Fruit fly (Drosophila melanogaster) whole organism, wandering third instar larva: ENCODE results near the gene CG5199.

Source experiments
- Abd-B ChIP-seq: fragments of >200 bp; optimal IDR thresholded peaks from 2 replicates; lab custom pipeline; 2017; ENCODE audit warnings: missing biosample characterization, missing genetic modification characterization
- CG32264 ChIP-seq: fragments of 200-800 bp; sonication (Bioruptor generic); optimal IDR thresholded peaks from 2 replicates; lab custom pipeline; 2016; ENCODE audit warnings: missing biosample characterization, missing genetic modification characterization
- CG9705 ChIP-seq: fragments of 200-800 bp; sonication (Bioruptor generic); optimal IDR thresholded peaks from 2 replicates; lab custom pipeline; 2018; ENCODE audit warnings: missing biosample characterization, mild to moderate bottlenecking, missing genetic modification characterization
- CrebA ChIP-seq: fragments of 200-800 bp; sonication (Bioruptor generic); optimal IDR thresholded peaks from 2 replicates; lab custom pipeline; 2016; ENCODE audit warnings: missing biosample characterization, mild to moderate bottlenecking, missing genetic modification characterization, borderline replicate concordance
- Dfd ChIP-seq: fragments of >200 bp; optimal IDR thresholded peaks from 2 replicates; lab custom pipeline; 2017; ENCODE audit warnings: missing biosample characterization, missing genetic modification characterization
- Dif ChIP-seq: fragments of 200-275, 200-300 bp; sonication (Bioruptor generic); optimal IDR thresholded peaks from 2 replicates; lab custom pipeline; 2018; ENCODE audit warnings: missing biosample characterization, missing genetic modification characterization; ENCODE audit not compliant: partially characterized antibody
- GATAd ChIP-seq: sonication (Bioruptor generic); optimal IDR thresholded peaks from 2 replicates; lab custom pipeline; 2016; ENCODE audit warnings: missing biosample characterization, missing genetic modification characterization
- HLH106 ChIP-seq: fragments of 200-800 bp; optimal IDR thresholded peaks from 3 replicates; lab custom pipeline; 2019; ENCODE audit warnings: missing biosample characterization, mild to moderate bottlenecking, missing genetic modification characterization, moderate library complexity
- Hnf4 ChIP-seq: fragments of 200-800 bp; sonication (Bioruptor generic); optimal IDR thresholded peaks from 2 replicates; lab custom pipeline; 2016; ENCODE audit warnings: missing biosample characterization, mild to moderate bottlenecking, missing genetic modification characterization
- Hr78 ChIP-seq: fragments of >200 bp; optimal IDR thresholded peaks from 2 replicates; lab custom pipeline; 2017; ENCODE audit warnings: missing biosample characterization, missing genetic modification characterization
- Hr83 ChIP-seq: fragments of 200-300 bp; sonication (Bioruptor generic); optimal IDR thresholded peaks from 2 replicates; lab custom pipeline; 2016; ENCODE audit warnings: missing biosample characterization, mild to moderate bottlenecking, missing genetic modification characterization, moderate library complexity; ENCODE audit not compliant: poor library complexity, severe bottlenecking
- Jra ChIP-seq: sonication (Bioruptor generic); optimal IDR thresholded peaks from 2 replicates; lab custom pipeline; 2016; ENCODE audit warnings: missing biosample characterization, missing genetic modification characterization
- Myc ChIP-seq: fragments of >200 bp; optimal IDR thresholded peaks from 2 replicates; lab custom pipeline; 2017
- N ChIP-seq: fragments of >200 bp; optimal IDR thresholded peaks from 2 replicates; lab custom pipeline; 2018; ENCODE audit warnings: missing biosample characterization, missing external identifiers, missing genetic modification characterization
- OdsH ChIP-seq: fragments of 200-800 bp; sonication (Bioruptor generic); optimal IDR thresholded peaks from 2 replicates; lab custom pipeline; 2016; ENCODE audit warnings: missing biosample characterization, mild to moderate bottlenecking, missing genetic modification characterization
- Rel ChIP-seq, 2 experiments: fragments of 200-800 bp; sonication (Bioruptor generic) in 1 of 2; optimal IDR thresholded peaks; 2 replicates in 1 of 2; 3 replicates in 1 of 2; lab custom pipeline; 2016 to 2019; ENCODE audit warnings: mild to moderate bottlenecking in 2 of 2, missing biosample characterization in 2 of 2, missing genetic modification characterization in 2 of 2, moderate library complexity in 1 of 2
- Sp1 ChIP-seq: fragments of 200-800 bp; sonication (Bioruptor generic); optimal IDR thresholded peaks from 3 replicates; lab custom pipeline; 2019; ENCODE audit warnings: missing biosample characterization, mild to moderate bottlenecking, missing genetic modification characterization, moderate library complexity
- Vsx2 ChIP-seq: fragments of 200-300, 225-300 bp; sonication (Bioruptor generic); optimal IDR thresholded peaks from 2 replicates; lab custom pipeline; 2018; ENCODE audit warnings: missing biosample characterization, missing genetic modification characterization; ENCODE audit not compliant: partially characterized antibody
- br ChIP-seq: fragments of 200-800 bp; sonication (Bioruptor generic); optimal IDR thresholded peaks from 2 replicates; lab custom pipeline; 2016; ENCODE audit warnings: missing biosample characterization, missing genetic modification characterization
- brk ChIP-seq: fragments of 200-800 bp; sonication (Bioruptor generic); optimal IDR thresholded peaks from 2 replicates; lab custom pipeline; 2016; ENCODE audit warnings: missing biosample characterization, mild to moderate bottlenecking, missing genetic modification characterization
- dl ChIP-seq, 2 experiments: fragments of 175-275, 200-275 bp in 1 of 2; fragments of 200-275 bp in 1 of 2; sonication (Bioruptor generic); optimal IDR thresholded peaks; lab custom pipeline; 2018; ENCODE audit warnings: mild to moderate bottlenecking in 2 of 2, missing biosample characterization in 2 of 2, missing genetic modification characterization in 2 of 2, moderate library complexity in 2 of 2; ENCODE audit not compliant: partially characterized antibody in 2 of 2, insufficient read depth in 1 of 2
- dmrt93B ChIP-seq: fragments of 200-800 bp; sonication (Bioruptor generic); optimal IDR thresholded peaks from 2 replicates; lab custom pipeline; 2018; ENCODE audit warnings: missing biosample characterization, mild to moderate bottlenecking, missing genetic modification characterization
- dsf ChIP-seq: sonication (Bioruptor generic); optimal IDR thresholded peaks from 2 replicates; lab custom pipeline; 2016; ENCODE audit warnings: missing biosample characterization, missing genetic modification characterization, borderline replicate concordance
- ey ChIP-seq: fragments of 200-800 bp; sonication (Bioruptor generic); optimal IDR thresholded peaks from 2 replicates; lab custom pipeline; 2016; ENCODE audit warnings: missing biosample characterization, missing genetic modification characterization
- foxo ChIP-seq, 2 experiments: fragments of 200-800 bp; sonication (Bioruptor generic); optimal IDR thresholded peaks; 2 replicates in 1 of 2; 3 replicates in 1 of 2; lab custom pipeline; 2016 to 2017; ENCODE audit warnings: missing biosample characterization in 2 of 2, missing genetic modification characterization in 2 of 2
- fru ChIP-seq: fragments of 200-800 bp; sonication (Bioruptor generic); optimal IDR thresholded peaks from 3 replicates; lab custom pipeline; 2016; ENCODE audit warnings: missing biosample characterization, mild to moderate bottlenecking, missing genetic modification characterization
- h ChIP-seq: fragments of 200-800 bp; sonication (Bioruptor generic); optimal IDR thresholded peaks from 3 replicates; lab custom pipeline; 2016; ENCODE audit warnings: missing biosample characterization, mild to moderate bottlenecking, missing genetic modification characterization
- jim ChIP-seq: fragments of 175-275, 200-325 bp; sonication (Bioruptor generic); optimal IDR thresholded peaks from 2 replicates; lab custom pipeline; 2016; ENCODE audit warnings: missing biosample characterization, mild to moderate bottlenecking, missing genetic modification characterization
- lola ChIP-seq: fragments of >200 bp; optimal IDR thresholded peaks from 2 replicates; lab custom pipeline; 2017; ENCODE audit warnings: missing biosample characterization, missing genetic modification characterization
- pan ChIP-seq: fragments of >200 bp; optimal IDR thresholded peaks from 2 replicates; lab custom pipeline; 2017
- psq ChIP-seq: fragments of 200-800 bp; sonication (Bioruptor generic); optimal IDR thresholded peaks from 3 replicates; lab custom pipeline; 2017; ENCODE audit warnings: missing biosample characterization, mild to moderate bottlenecking, missing genetic modification characterization, moderate library complexity
- rgr ChIP-seq: fragments of 200-800 bp; sonication (Bioruptor generic); optimal IDR thresholded peaks from 3 replicates; lab custom pipeline; 2016; ENCODE audit warnings: missing biosample characterization, mild to moderate bottlenecking, missing genetic modification characterization
- sage ChIP-seq: fragments of 200-800 bp; sonication (Bioruptor generic); optimal IDR thresholded peaks from 2 replicates; lab custom pipeline; 2016; ENCODE audit warnings: missing biosample characterization, mild to moderate bottlenecking, missing genetic modification characterization
- sv ChIP-seq: fragments of 200-800 bp; sonication (Bioruptor generic); optimal IDR thresholded peaks from 3 replicates; lab custom pipeline; 2016; ENCODE audit warnings: missing biosample characterization, missing genetic modification characterization
- tai ChIP-seq: sonication (Bioruptor generic); optimal IDR thresholded peaks from 2 replicates; lab custom pipeline; 2016; ENCODE audit warnings: missing biosample characterization, missing genetic modification characterization
- usp ChIP-seq: fragments of >200 bp; optimal IDR thresholded peaks from 2 replicates; lab custom pipeline; 2017; ENCODE audit warnings: missing biosample characterization, missing genetic modification characterization
- woc ChIP-seq: sonication (Bioruptor generic); optimal IDR thresholded peaks from 2 replicates; lab custom pipeline; 2016; ENCODE audit warnings: missing biosample characterization, mild to moderate bottlenecking, missing genetic modification characterization

CG5199 gene

DNA sequence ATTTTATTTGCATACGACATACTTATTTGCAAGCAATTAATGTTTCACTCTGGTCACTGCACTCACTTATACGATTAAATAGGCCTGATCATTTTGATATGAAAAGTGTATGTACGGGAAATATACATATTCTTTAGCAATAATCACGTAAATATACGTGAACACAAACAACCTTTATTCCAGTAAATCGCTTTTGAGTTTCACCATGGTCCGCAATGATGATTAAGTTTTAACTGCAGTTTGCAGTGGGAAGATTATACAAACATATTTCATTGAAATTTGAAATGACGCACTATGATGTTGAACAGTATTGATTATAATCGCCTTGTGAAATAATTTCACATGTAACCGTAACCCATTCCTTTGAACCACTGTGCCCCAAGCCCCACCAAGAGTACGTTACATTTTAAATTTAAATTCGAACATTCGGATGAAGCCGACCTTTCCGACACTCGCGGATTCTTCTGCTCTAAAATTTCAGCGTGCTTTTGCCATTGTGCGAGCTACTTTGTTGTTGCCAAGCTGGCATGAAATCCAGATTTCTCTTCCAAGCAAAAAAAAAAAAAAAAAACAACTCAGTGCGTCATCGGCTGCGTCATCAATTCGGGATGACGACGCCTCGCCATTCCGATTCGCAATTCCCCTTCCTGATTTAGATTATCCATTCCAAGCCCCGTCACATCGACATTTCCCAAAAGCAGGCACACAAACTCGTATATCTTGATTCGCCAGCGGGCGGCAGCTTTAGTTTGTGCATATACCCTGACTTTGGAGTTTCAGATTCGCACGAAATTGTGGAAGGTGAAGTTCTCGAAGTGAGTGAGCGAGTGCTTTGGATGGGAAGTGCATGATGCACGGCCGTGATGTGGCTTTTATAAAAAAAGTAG lies 48.9 kb downstream of the CG5199 start:
- TF ChIP-seq br (GFP tag; lab: Kevin White, UChicago) (no peak), OdsH (GFP tag; lab: Kevin White, UChicago) (peak; percentile 2), sv (GFP tag; lab: Kevin White, UChicago) (no peak), Rel (GFP tag; optimal IDR thresholded peaks at IDR 0.05; lab: Kevin White, UChicago) (no peak), Rel (tag; optimal IDR thresholded peaks at IDR 0.05; lab: Kevin White, UChicago) (peak; percentile 16), jim (GFP tag; lab: Kevin White, UChicago) (no peak), N (GFP tag; lab: Kevin White, UChicago) (no peak), Sp1 (GFP tag; lab: Kevin White, UChicago) (peak; percentile 70), fru (peak; percentile 55), dmrt93B (peak; percentile 69), HLH106 (peak; percentile 70), CrebA (GFP tag; lab: Kevin White, UChicago) (peak; percentile 35), Abd-B (no peak), Myc (no peak), ey (peak; percentile 12), dl (GFP tag; optimal IDR thresholded peaks at IDR 0.05; lab: Kevin White, UChicago; ENCODE audit: insufficient read depth in 1 of 2, partially characterized antibody in 2 of 2) (no peak), pan (lab: Kevin White, UChicago) (no peak), tai (GFP tag; lab: Kevin White, UChicago) (no peak), Hnf4 (no peak), CG32264 (GFP tag; lab: Kevin White, UChicago) (no peak), rgr (GFP tag; lab: Kevin White, UChicago) (peak; percentile 20), dsf (GFP tag; lab: Kevin White, UChicago) (no peak), Vsx2 (GFP tag; lab: Kevin White, UChicago) (peak; percentile 57), Dif (GFP tag; lab: Kevin White, UChicago) (peak; percentile 27), woc (peak; percentile 52), GATAd (no peak), usp (GFP tag; lab: Kevin White, UChicago) (no peak), brk (GFP tag; lab: Kevin White, UChicago) (no peak), Jra (GFP tag; lab: Kevin White, UChicago) (peak; percentile 60), h (GFP tag; lab: Kevin White, UChicago) (peak; percentile 50), CG9705 (GFP tag; lab: Kevin White, UChicago) (peak; percentile 54), Hr78 (no peak), Dfd (GFP tag; lab: Kevin White, UChicago) (no peak), sage (GFP tag; lab: Kevin White, UChicago) (no peak), psq (GFP tag; lab: Kevin White, UChicago) (peak; percentile 59), Hr83 (peak; percentile 9), foxo (GFP tag; optimal IDR thresholded peaks at IDR 0.05; lab: Kevin White, UChicago) (peak in 1 of 2 experiments; percentile 39), lola (GFP tag; lab: Kevin White, UChicago) (no peak)

dm6 chr3L:20402665-20403492 lies 49.8 kb downstream of the CG5199 start:
- no peak for TF ChIP-seq Dfd (GFP tag; lab: Kevin White, UChicago)
- peak; percentile 9 for TF ChIP-seq Dif (GFP tag; lab: Kevin White, UChicago)
- peak; percentile 55 for TF ChIP-seq Jra (GFP tag; lab: Kevin White, UChicago)
- TF ChIP-seq dmrt93B = peak; percentile 22
- TF ChIP-seq fru = peak; percentile 60
- peak; percentile 78 for TF ChIP-seq HLH106
- TF ChIP-seq OdsH (GFP tag; lab: Kevin White, UChicago) = peak; percentile 68
- no peak for TF ChIP-seq N (GFP tag; lab: Kevin White, UChicago)
- TF ChIP-seq CG9705 (GFP tag; lab: Kevin White, UChicago) = peak; percentile 40
- peak; percentile 51 for TF ChIP-seq rgr (GFP tag; lab: Kevin White, UChicago)
- TF ChIP-seq pan (lab: Kevin White, UChicago) = no peak
- TF ChIP-seq Rel (GFP tag; optimal IDR thresholded peaks at IDR 0.05; lab: Kevin White, UChicago) = peak; percentile 58
- TF ChIP-seq Rel (tag; optimal IDR thresholded peaks at IDR 0.05; lab: Kevin White, UChicago) = peak; percentile 50
- peak; percentile 75 for TF ChIP-seq h (GFP tag; lab: Kevin White, UChicago)
- TF ChIP-seq dl (GFP tag; optimal IDR thresholded peaks at IDR 0.05; lab: Kevin White, UChicago; ENCODE audit: insufficient read depth in 1 of 2, partially characterized antibody in 2 of 2) = no peak
- TF ChIP-seq usp (GFP tag; lab: Kevin White, UChicago) = no peak
- peak; percentile 44 for TF ChIP-seq woc
- peak; percentile 54 for TF ChIP-seq CG32264 (GFP tag; lab: Kevin White, UChicago)
- peak; percentile 49 for TF ChIP-seq brk (GFP tag; lab: Kevin White, UChicago)
- TF ChIP-seq Hnf4 = peak; percentile 52
- no peak for TF ChIP-seq Abd-B
- no peak for TF ChIP-seq sv (GFP tag; lab: Kevin White, UChicago)
- peak; percentile 71 for TF ChIP-seq ey
- TF ChIP-seq Sp1 (GFP tag; lab: Kevin White, UChicago) = peak; percentile 79
- TF ChIP-seq psq (GFP tag; lab: Kevin White, UChicago) = peak; percentile 93
- no peak for TF ChIP-seq Hr83
- TF ChIP-seq foxo (GFP tag; optimal IDR thresholded peaks at IDR 0.05; lab: Kevin White, UChicago) = peak in 1 of 2 experiments; percentile 61
- peak; percentile 66 for TF ChIP-seq br (GFP tag; lab: Kevin White, UChicago)
- no peak for TF ChIP-seq CrebA (GFP tag; lab: Kevin White, UChicago)
- TF ChIP-seq tai (GFP tag; lab: Kevin White, UChicago) = peak; percentile 19
